Fruit fly (Drosophila melanogaster) whole organism, wandering third instar larva: ENCODE results near the gene Ahcy.

Experiments used
- CG9705 ChIP-seq: fragments of 200-800 bp; sonication (Bioruptor generic); optimal IDR thresholded peaks from 2 replicates; lab custom pipeline; 2018; ENCODE audit warnings: missing biosample characterization, mild to moderate bottlenecking, missing genetic modification characterization
- Dif ChIP-seq: fragments of 200-275, 200-300 bp; sonication (Bioruptor generic); optimal IDR thresholded peaks from 2 replicates; lab custom pipeline; 2018; ENCODE audit warnings: missing biosample characterization, missing genetic modification characterization; ENCODE audit not compliant: partially characterized antibody
- HLH106 ChIP-seq: fragments of 200-800 bp; optimal IDR thresholded peaks from 3 replicates; lab custom pipeline; 2019; ENCODE audit warnings: missing biosample characterization, mild to moderate bottlenecking, missing genetic modification characterization, moderate library complexity
- Hnf4 ChIP-seq: fragments of 200-800 bp; sonication (Bioruptor generic); optimal IDR thresholded peaks from 2 replicates; lab custom pipeline; 2016; ENCODE audit warnings: missing biosample characterization, mild to moderate bottlenecking, missing genetic modification characterization
- Hr83 ChIP-seq: fragments of 200-300 bp; sonication (Bioruptor generic); optimal IDR thresholded peaks from 2 replicates; lab custom pipeline; 2016; ENCODE audit warnings: missing biosample characterization, mild to moderate bottlenecking, missing genetic modification characterization, moderate library complexity; ENCODE audit not compliant: poor library complexity, severe bottlenecking
- Jra ChIP-seq: sonication (Bioruptor generic); optimal IDR thresholded peaks from 2 replicates; lab custom pipeline; 2016; ENCODE audit warnings: missing biosample characterization, missing genetic modification characterization
- Mio ChIP-seq: sonication (Bioruptor generic); optimal IDR thresholded peaks from 2 replicates; lab custom pipeline; 2016; ENCODE audit warnings: missing biosample characterization, missing genetic modification characterization
- N ChIP-seq: fragments of >200 bp; optimal IDR thresholded peaks from 2 replicates; lab custom pipeline; 2018; ENCODE audit warnings: missing biosample characterization, missing external identifiers, missing genetic modification characterization
- Rel ChIP-seq, 2 experiments: fragments of 200-800 bp; sonication (Bioruptor generic) in 1 of 2; optimal IDR thresholded peaks; 2 replicates in 1 of 2; 3 replicates in 1 of 2; lab custom pipeline; 2016 to 2019; ENCODE audit warnings: mild to moderate bottlenecking in 2 of 2, missing biosample characterization in 2 of 2, missing genetic modification characterization in 2 of 2, moderate library complexity in 1 of 2
- Sp1 ChIP-seq: fragments of 200-800 bp; sonication (Bioruptor generic); optimal IDR thresholded peaks from 3 replicates; lab custom pipeline; 2019; ENCODE audit warnings: missing biosample characterization, mild to moderate bottlenecking, missing genetic modification characterization, moderate library complexity
- Vsx2 ChIP-seq: fragments of 200-300, 225-300 bp; sonication (Bioruptor generic); optimal IDR thresholded peaks from 2 replicates; lab custom pipeline; 2018; ENCODE audit warnings: missing biosample characterization, missing genetic modification characterization; ENCODE audit not compliant: partially characterized antibody
- br ChIP-seq: fragments of 200-800 bp; sonication (Bioruptor generic); optimal IDR thresholded peaks from 2 replicates; lab custom pipeline; 2016; ENCODE audit warnings: missing biosample characterization, missing genetic modification characterization
- brk ChIP-seq: fragments of 200-800 bp; sonication (Bioruptor generic); optimal IDR thresholded peaks from 2 replicates; lab custom pipeline; 2016; ENCODE audit warnings: missing biosample characterization, mild to moderate bottlenecking, missing genetic modification characterization
- dl ChIP-seq, 2 experiments: fragments of 175-275, 200-275 bp in 1 of 2; fragments of 200-275 bp in 1 of 2; sonication (Bioruptor generic); optimal IDR thresholded peaks; lab custom pipeline; 2018; ENCODE audit warnings: mild to moderate bottlenecking in 2 of 2, missing biosample characterization in 2 of 2, missing genetic modification characterization in 2 of 2, moderate library complexity in 2 of 2; ENCODE audit not compliant: partially characterized antibody in 2 of 2, insufficient read depth in 1 of 2
- dsf ChIP-seq: sonication (Bioruptor generic); optimal IDR thresholded peaks from 2 replicates; lab custom pipeline; 2016; ENCODE audit warnings: missing biosample characterization, missing genetic modification characterization, borderline replicate concordance
- ey ChIP-seq: fragments of 200-800 bp; sonication (Bioruptor generic); optimal IDR thresholded peaks from 2 replicates; lab custom pipeline; 2016; ENCODE audit warnings: missing biosample characterization, missing genetic modification characterization
- foxo ChIP-seq, 2 experiments: fragments of 200-800 bp; sonication (Bioruptor generic); optimal IDR thresholded peaks; 2 replicates in 1 of 2; 3 replicates in 1 of 2; lab custom pipeline; 2016 to 2017; ENCODE audit warnings: missing biosample characterization in 2 of 2, missing genetic modification characterization in 2 of 2
- fru ChIP-seq: fragments of 200-800 bp; sonication (Bioruptor generic); optimal IDR thresholded peaks from 3 replicates; lab custom pipeline; 2016; ENCODE audit warnings: missing biosample characterization, mild to moderate bottlenecking, missing genetic modification characterization
- h ChIP-seq: fragments of 200-800 bp; sonication (Bioruptor generic); optimal IDR thresholded peaks from 3 replicates; lab custom pipeline; 2016; ENCODE audit warnings: missing biosample characterization, mild to moderate bottlenecking, missing genetic modification characterization
- jim ChIP-seq: fragments of 175-275, 200-325 bp; sonication (Bioruptor generic); optimal IDR thresholded peaks from 2 replicates; lab custom pipeline; 2016; ENCODE audit warnings: missing biosample characterization, mild to moderate bottlenecking, missing genetic modification characterization
- psq ChIP-seq: fragments of 200-800 bp; sonication (Bioruptor generic); optimal IDR thresholded peaks from 3 replicates; lab custom pipeline; 2017; ENCODE audit warnings: missing biosample characterization, mild to moderate bottlenecking, missing genetic modification characterization, moderate library complexity
- rgr ChIP-seq: fragments of 200-800 bp; sonication (Bioruptor generic); optimal IDR thresholded peaks from 3 replicates; lab custom pipeline; 2016; ENCODE audit warnings: missing biosample characterization, mild to moderate bottlenecking, missing genetic modification characterization
- sv ChIP-seq: fragments of 200-800 bp; sonication (Bioruptor generic); optimal IDR thresholded peaks from 3 replicates; lab custom pipeline; 2016; ENCODE audit warnings: missing biosample characterization, missing genetic modification characterization
- tai ChIP-seq: sonication (Bioruptor generic); optimal IDR thresholded peaks from 2 replicates; lab custom pipeline; 2016; ENCODE audit warnings: missing biosample characterization, missing genetic modification characterization
- usp ChIP-seq: fragments of >200 bp; optimal IDR thresholded peaks from 2 replicates; lab custom pipeline; 2017; ENCODE audit warnings: missing biosample characterization, missing genetic modification characterization

Gene Ahcy

DNA sequence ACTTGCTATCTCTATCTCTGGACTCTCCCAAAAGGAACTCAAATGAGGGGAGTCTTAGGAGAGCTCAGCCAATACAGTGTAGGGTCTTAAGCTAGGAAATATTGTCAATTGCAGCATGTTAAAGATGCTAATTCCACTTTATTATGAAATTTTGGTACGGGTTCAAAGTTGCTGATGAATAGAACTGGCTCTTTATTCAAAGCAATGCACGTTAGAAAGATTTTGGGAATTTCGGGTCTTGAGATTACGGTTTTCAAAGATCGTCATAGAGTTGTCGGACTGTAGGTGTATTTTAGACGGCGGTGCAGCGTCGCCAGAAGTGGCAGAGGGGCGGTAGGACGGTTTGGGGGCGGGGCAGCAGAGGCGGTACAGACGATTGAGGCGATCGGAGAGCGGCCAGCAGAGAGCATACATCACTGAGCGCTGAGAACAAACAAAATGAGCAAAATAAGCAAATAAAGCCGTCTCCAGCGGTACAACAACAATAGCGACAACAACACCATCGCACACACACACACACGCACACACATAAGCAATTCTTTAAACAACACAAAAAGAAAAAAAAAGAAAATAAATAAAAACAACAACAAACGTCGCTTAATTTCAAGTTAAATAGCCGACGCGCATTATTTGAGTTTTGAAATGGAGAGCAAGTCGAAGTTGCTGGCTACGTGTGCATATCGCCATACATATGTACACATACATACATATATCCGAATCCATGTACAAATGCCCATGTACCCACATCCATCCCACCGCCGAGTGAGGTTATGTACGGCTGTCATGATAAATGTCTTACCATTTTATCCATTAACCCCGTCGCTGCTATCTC, 47.6 kb downstream of the Ahcy start:
- TF ChIP-seq N (GFP tag; lab: Kevin White, UChicago) = no peak
- peak; percentile 14 for TF ChIP-seq ey (GFP tag; lab: Kevin White, UChicago)
- TF ChIP-seq fru (GFP tag; lab: Kevin White, UChicago) = peak; percentile 18
- TF ChIP-seq h (GFP tag; lab: Kevin White, UChicago) = peak; percentile 21

DNA sequence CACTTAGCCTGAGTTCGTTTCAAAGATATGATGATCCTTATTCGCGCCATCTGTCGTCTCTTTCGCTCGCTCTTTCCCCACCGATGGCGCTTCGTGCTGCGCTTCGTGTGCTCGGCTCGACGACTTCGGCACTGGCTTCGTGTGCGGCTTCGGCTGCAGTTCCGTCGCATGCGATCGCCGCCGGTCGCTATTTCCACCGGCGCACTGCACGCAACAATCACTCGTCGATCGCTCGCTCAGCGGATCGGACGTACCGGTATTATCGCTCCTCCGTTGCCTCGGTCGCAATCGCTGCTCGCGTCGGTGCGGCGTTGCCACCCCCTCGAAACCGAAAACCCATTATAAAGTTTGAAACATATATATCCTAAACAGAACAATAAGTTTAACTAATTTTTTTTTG, 48.7 kb downstream of the Ahcy start:
- TF ChIP-seq Dif (peak; percentile 57), dsf (GFP tag; lab: Kevin White, UChicago) (no peak), jim (GFP tag; lab: Kevin White, UChicago) (no peak), Jra (GFP tag; lab: Kevin White, UChicago) (no peak), fru (GFP tag; lab: Kevin White, UChicago) (peak; percentile 12), Sp1 (GFP tag; lab: Kevin White, UChicago) (peak; percentile 54), foxo (GFP tag; optimal IDR thresholded peaks at IDR 0.05; lab: Kevin White, UChicago) (peak in 1 of 2 experiments; percentile 26), tai (GFP tag; lab: Kevin White, UChicago) (peak; percentile 12), br (GFP tag; lab: Kevin White, UChicago) (peak; percentile 42), Hr83 (peak; percentile 66), rgr (GFP tag; lab: Kevin White, UChicago) (peak; percentile 42), Rel (GFP tag; optimal IDR thresholded peaks at IDR 0.05; lab: Kevin White, UChicago) (no peak), Rel (tag; optimal IDR thresholded peaks at IDR 0.05; lab: Kevin White, UChicago) (peak; percentile 41), HLH106 (tag; lab: Kevin White, UChicago) (peak; percentile 7), Hnf4 (GFP tag; lab: Kevin White, UChicago) (peak; percentile 45), h (GFP tag; lab: Kevin White, UChicago) (peak; percentile 55), sv (GFP tag; lab: Kevin White, UChicago) (no peak)

DNA sequence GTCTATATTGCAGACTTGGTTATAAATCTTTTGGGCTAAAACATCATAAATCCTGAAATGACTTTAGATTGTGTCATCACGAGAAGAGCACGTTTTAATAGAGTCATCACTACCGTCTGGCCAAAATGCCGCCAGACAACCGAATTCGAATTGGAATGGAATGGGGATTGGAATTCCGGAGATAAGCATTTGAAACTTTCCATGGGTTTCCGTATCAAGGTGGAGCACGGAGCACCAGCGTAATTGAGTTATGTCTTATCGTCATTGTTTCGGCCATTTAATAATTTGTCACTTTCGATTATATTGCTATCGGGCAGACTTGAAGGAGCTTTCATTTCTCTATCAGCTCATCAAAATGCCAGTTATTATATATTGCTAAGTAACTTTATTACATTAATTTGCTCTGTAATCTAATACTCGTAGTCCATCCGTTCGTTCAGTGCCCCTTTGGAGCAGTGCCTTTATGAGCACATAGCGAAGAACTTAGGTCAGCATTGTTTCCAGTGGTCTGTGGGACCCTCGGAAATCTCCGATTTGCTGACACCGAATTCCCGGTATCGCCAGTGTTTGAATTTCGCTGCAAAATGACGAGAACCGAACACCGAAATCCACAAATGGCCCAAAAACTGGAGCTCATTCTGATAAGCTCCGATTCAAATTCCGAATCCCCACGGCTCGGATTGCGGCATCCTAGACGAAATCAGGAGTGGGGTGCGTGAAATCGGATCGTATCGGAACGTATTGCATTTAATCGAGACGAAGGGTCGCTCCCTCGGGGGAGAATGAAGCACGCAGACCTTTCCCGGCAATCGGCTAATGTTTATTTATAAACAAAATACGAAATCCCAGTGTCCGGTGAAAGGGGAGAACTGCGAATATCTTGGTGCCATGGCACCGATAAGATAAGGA, 50.2 kb downstream of the Ahcy start:
- TF ChIP-seq Vsx2 (GFP tag; lab: Kevin White, UChicago) (no peak), br (GFP tag; lab: Kevin White, UChicago) (peak; percentile 55), CG9705 (GFP tag; lab: Kevin White, UChicago) (no peak), brk (GFP tag; lab: Kevin White, UChicago) (no peak), fru (GFP tag; lab: Kevin White, UChicago) (no peak), Rel (GFP tag; optimal IDR thresholded peaks at IDR 0.05; lab: Kevin White, UChicago) (no peak), Rel (tag; optimal IDR thresholded peaks at IDR 0.05; lab: Kevin White, UChicago) (peak; percentile 41)

DNA sequence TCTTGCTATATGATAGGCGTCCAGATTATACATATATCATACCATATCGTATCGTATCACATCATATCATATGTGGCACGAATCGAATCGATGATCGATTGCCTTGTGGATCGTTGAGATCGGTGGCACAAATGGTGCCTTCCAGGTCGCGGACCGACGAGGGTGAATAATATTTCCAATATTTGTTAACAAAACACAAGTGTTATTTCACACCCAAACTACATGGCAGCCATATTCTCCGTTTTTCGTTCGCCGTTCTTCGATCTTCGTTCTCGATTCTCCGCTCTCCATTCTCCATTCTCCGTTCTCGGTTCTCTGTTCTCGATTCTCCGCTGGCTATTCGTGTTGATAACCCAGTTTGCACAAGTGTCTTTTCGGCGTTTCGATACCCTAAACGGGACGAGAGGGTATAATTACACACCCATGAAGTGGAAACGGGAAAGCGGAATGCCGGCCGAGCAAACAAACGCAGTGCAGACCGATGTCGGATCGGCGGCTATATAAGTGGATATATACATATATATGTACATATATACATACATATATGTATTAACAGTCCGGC, 51.7 kb downstream of the Ahcy start:
- peak; percentile 75 for TF ChIP-seq Hr83
- TF ChIP-seq N (GFP tag; lab: Kevin White, UChicago) = no peak
- TF ChIP-seq usp (GFP tag; lab: Kevin White, UChicago) = no peak
- TF ChIP-seq psq (GFP tag; lab: Kevin White, UChicago) = peak; percentile 45
- TF ChIP-seq fru (GFP tag; lab: Kevin White, UChicago) = no peak
- peak; percentile 25 for TF ChIP-seq rgr (GFP tag; lab: Kevin White, UChicago)
- no peak for TF ChIP-seq Mio (GFP tag; lab: Kevin White, UChicago)
- TF ChIP-seq dl (GFP tag; optimal IDR thresholded peaks at IDR 0.05; lab: Kevin White, UChicago; ENCODE audit: insufficient read depth in 1 of 2, partially characterized antibody in 2 of 2) = peak in 1 of 2 experiments; percentile 39
